Worm (Caenorhabditis elegans): ENCODE data around the gene C44H4.4.
A peak's percentile ranks its signal among the peaks of the same experiment; 100 is the strongest.
"Not testable (repeated sequence)": the region's sequence is repeated elsewhere in the genome, so short reads cannot be mapped to it uniquely, and the experiment has no call there.

Gene C44H4.4

ce11 chrX:14525325-14526305 lies 63.3 kb downstream of the C44H4.4 start (continued):
- TF ChIP-seq zip-4 (GFP tag; optimal IDR thresholded peaks at IDR 0.05) (peak; percentile 97), sup-37 (GFP tag; optimal IDR thresholded peaks at IDR 0.05) (peak; percentile 93), nhr-71 (tag; optimal IDR thresholded peaks at IDR 0.05) (peak; percentile 99), lin-35 (GFP tag; optimal IDR thresholded peaks at IDR 0.05) (peak; percentile 79 to 93), nhr-84 (tag; optimal IDR thresholded peaks at IDR 0.05) (no peak), ets-5 (GFP tag; IDR thresholded peaks at IDR 0.05) (no peak), unc-30 (tag; optimal IDR thresholded peaks at IDR 0.05) (peak; percentile 90), mab-9 (GFP tag; IDR thresholded peaks at IDR 0.05) (peak; percentile 97), zag-1 (tag; optimal IDR thresholded peaks at IDR 0.05) (peak; percentile 98), nhr-90 (tag; optimal IDR thresholded peaks at IDR 0.05; ENCODE audit: poor library complexity) (peak; percentile 100), skn-1 (tag; optimal IDR thresholded peaks at IDR 0.05) (peak; percentile 99), lin-13 (GFP tag; optimal IDR thresholded peaks at IDR 0.05) (peak; percentile 94), ceh-88 (GFP tag; IDR thresholded peaks at IDR 0.05) (peak; percentile 97), jun-1 (tag; optimal IDR thresholded peaks at IDR 0.05) (peak; percentile 100), pag-3 (tag; optimal IDR thresholded peaks at IDR 0.05; ENCODE audit: borderline replicate concordance, insufficient read depth) (peak; percentile 60), C16A3.4 (tag; optimal IDR thresholded peaks at IDR 0.05) (peak; percentile 99), nhr-237 (tag; optimal IDR thresholded peaks at IDR 0.05) (peak; percentile 99), pax-3 (tag; optimal IDR thresholded peaks at IDR 0.05) (peak; percentile 94), ceh-82 (tag; optimal IDR thresholded peaks at IDR 0.05) (peak; percentile 99 to 100 (median 100)), lin-15B (tag; optimal IDR thresholded peaks at IDR 0.05) (peak; percentile 34)

ce11 chrX:14525081-14525324 lies 63.9 kb downstream of the C44H4.4 start, which contains the start of gene nspc-17:
TSS of gene nspc-17 (minus strand) at chrX:14525181.
- not testable (repeated sequence) for TF ChIP-seq fkh-4 (tag; optimal IDR thresholded peaks at IDR 0.05; ENCODE audit: borderline replicate concordance); efl-1 (optimal IDR thresholded peaks at IDR 0.05); efl-1 (GFP tag; optimal IDR thresholded peaks at IDR 0.05 in 1 of 2); ceh-63 (GFP tag; optimal IDR thresholded peaks at IDR 0.05)

- TF ChIP-seq nhr-77 (tag; optimal IDR thresholded peaks at IDR 0.05) (no peak), tbx-2 (tag; optimal IDR thresholded peaks at IDR 0.05) (no peak), aly-2 (tag; optimal IDR thresholded peaks at IDR 0.05) (no peak), nhr-19 (GFP tag; conservative IDR thresholded peaks at IDR 0.05) (no peak), lin-13 (GFP tag; optimal IDR thresholded peaks at IDR 0.05) (no peak), dpl-1 (GFP tag; optimal IDR thresholded peaks at IDR 0.05) (no peak), nhr-28 (tag; optimal IDR thresholded peaks at IDR 0.05) (no peak), mep-1 (tag; optimal IDR thresholded peaks at IDR 0.05) (no peak), elt-2 (tag; optimal IDR thresholded peaks at IDR 0.05) (no peak), lin-35 (GFP tag; optimal IDR thresholded peaks at IDR 0.05) (no peak), nhr-237 (tag; optimal IDR thresholded peaks at IDR 0.05) (no peak), zag-1 (tag; optimal IDR thresholded peaks at IDR 0.05) (no peak), C04F5.9 (tag; optimal IDR thresholded peaks at IDR 0.05) (no peak), egl-13 (tag; optimal IDR thresholded peaks at IDR 0.05) (no peak), nhr-12 (tag; optimal IDR thresholded peaks at IDR 0.05) (no peak), rnt-1 (tag; optimal IDR thresholded peaks at IDR 0.05) (no peak)
Measured at ce11 chrX:14523275-14523674, 65.6 kb downstream of the C44H4.4 start, which contains the start of gene nspc-16. TSS of gene nspc-16 (plus strand) at chrX:14523575.

- no peak for TF ChIP-seq nhr-71 (tag; optimal IDR thresholded peaks at IDR 0.05)
- no peak for TF ChIP-seq nhr-19 (GFP tag; conservative IDR thresholded peaks at IDR 0.05)
- TF ChIP-seq elt-3 (tag; optimal IDR thresholded peaks at IDR 0.05) = no peak
- TF ChIP-seq jun-1 (tag; optimal IDR thresholded peaks at IDR 0.05) = no peak
- no peak for TF ChIP-seq zip-4 (GFP tag; optimal IDR thresholded peaks at IDR 0.05)
- TF ChIP-seq C16A3.4 (tag; optimal IDR thresholded peaks at IDR 0.05) = no peak
- no peak for TF ChIP-seq nhr-77 (tag; optimal IDR thresholded peaks at IDR 0.05)
- TF ChIP-seq Y116A8C.19 (tag; optimal IDR thresholded peaks at IDR 0.05; ENCODE audit: borderline replicate concordance) = no peak
- TF ChIP-seq lir-3 (tag; optimal IDR thresholded peaks at IDR 0.05; ENCODE audit: poor library complexity) = no peak
- TF ChIP-seq mep-1 (tag; optimal IDR thresholded peaks at IDR 0.05) = no peak
Measured at ce11 chrX:14520463-14520862, 68.4 kb downstream of the C44H4.4 start, which contains the start of gene D1025.1. TSS of gene D1025.1 (plus strand) at chrX:14520763.
